Fruit fly (Drosophila melanogaster): Measurements from ENCODE around the gene Aven.

- no peak for TF ChIP-seq EcR (GFP tag; optimal IDR thresholded peaks at IDR 0.05)
- no peak for TF ChIP-seq usp (GFP tag; optimal IDR thresholded peaks at IDR 0.05)
- no peak for TF ChIP-seq Dll (optimal IDR thresholded peaks at IDR 0.05)
These were observed 37.3 kb downstream of the Aven start, which contains the start of gene LIMK1 for dm6 chrX:12592121-12592466.

Data from whole organism.